Worm (Caenorhabditis elegans): ENCODE data around the gene apd-3.

DNA sequence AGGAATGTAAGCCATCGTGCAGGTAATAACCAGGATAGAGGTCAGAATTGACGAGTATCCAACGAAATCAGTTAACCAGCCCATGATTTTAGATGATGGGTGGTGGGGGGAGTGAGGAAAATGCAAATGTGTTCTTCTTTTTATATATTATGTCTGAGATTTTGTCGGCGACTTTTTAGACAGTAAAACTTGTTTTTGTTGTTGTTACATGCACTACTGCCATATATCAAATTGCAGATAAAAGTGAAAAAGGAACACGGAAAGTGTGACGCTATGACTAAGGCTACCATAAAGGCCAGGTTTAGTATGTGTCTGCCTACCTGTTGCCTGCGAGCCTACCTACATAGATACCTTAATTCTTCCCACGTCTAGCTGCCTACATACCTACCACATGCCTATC lies 22.1 kb downstream of the apd-3 start, which contains the start of gene col-72:
- TF ChIP-seq T22C8.4 (GFP tag; IDR thresholded peaks at IDR 0.05) = no peak
- no peak for TF ChIP-seq ztf-23 (GFP tag; IDR thresholded peaks at IDR 0.05)
- no peak for TF ChIP-seq flt-1 (GFP tag; IDR thresholded peaks at IDR 0.05)
- no peak for TF ChIP-seq ztf-29 (GFP tag; IDR thresholded peaks at IDR 0.05)
- TF ChIP-seq cog-1 (tag; optimal IDR thresholded peaks at IDR 0.05) = no peak
- TF ChIP-seq ref-1 (GFP tag; conservative IDR thresholded peaks at IDR 0.05) = no peak
